Worm (Caenorhabditis elegans): ENCODE measurements around the gene C25F6.1.

- no peak for TF ChIP-seq lin-39 (tag; optimal IDR thresholded peaks at IDR 0.05)
- TF ChIP-seq nhr-25 (tag; optimal IDR thresholded peaks at IDR 0.05): no peak
- no peak for TF ChIP-seq nhr-11 (tag; optimal IDR thresholded peaks at IDR 0.05)
- TF ChIP-seq nhr-77 (tag; optimal IDR thresholded peaks at IDR 0.05): no peak
- no peak for TF ChIP-seq nhr-12 (tag; optimal IDR thresholded peaks at IDR 0.05)
- TF ChIP-seq ama-1 (optimal IDR thresholded peaks at IDR 0.05): no peak
- TF ChIP-seq ztf-11 (tag; optimal IDR thresholded peaks at IDR 0.05): no peak
- no peak for TF ChIP-seq fos-1 (tag; optimal IDR thresholded peaks at IDR 0.05)
Observed at ce11 chrX:5485284-5485927, 881 bp upstream of the C25F6.1 start.

Measured in whole organism, L3 larva.